Worm (Caenorhabditis elegans): ENCODE data around the gene W02H3.1.

W02H3.1 gene

DNA sequence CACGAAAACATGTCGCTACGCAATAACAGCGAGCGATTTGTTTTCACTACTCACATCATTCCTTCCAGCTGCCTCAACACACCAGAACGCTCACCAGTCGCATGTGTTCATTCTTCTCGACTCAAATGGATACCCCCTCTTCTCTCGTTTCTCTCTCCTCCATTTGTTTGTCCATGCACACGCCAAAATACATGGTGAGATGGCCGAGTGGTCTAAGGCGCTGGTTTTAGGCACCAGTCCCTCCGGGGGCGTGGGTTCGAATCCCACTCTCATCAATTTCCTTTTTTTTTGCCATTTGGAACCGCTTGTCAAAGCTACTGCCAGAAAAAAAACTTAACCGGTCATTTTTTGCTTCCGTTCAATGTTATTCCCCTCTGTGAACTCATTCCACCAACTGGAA is 9.8 kb downstream of the W02H3.1 start (continued):
- TF ChIP-seq dpff-1 (tag; optimal IDR thresholded peaks at IDR 0.05) (no peak), bed-1 (GFP tag; IDR thresholded peaks at IDR 0.05) (0 out of 2 replicates have a peak, but pooled peaks have one; percentile 76), snpc-3.4 (tag; optimal IDR thresholded peaks at IDR 0.05) (peak; percentile 26), athp-1 (tag; optimal IDR thresholded peaks at IDR 0.05) (peak; percentile 67), aptf-2 (GFP tag; conservative IDR thresholded peaks at IDR 0.05) (0 out of 2 replicates have a peak, but pooled peaks have one; percentile 48), rec-8 (tag; optimal IDR thresholded peaks at IDR 0.05) (peak; percentile 5 to 75), ztf-6 (GFP tag; IDR thresholded peaks at IDR 0.05) (peak; percentile 82; the same call in 1 of the 2 replicates), hlh-26 (GFP tag; conservative IDR thresholded peaks at IDR 0.05) (no peak), aptf-3 (GFP tag; IDR thresholded peaks at IDR 0.05) (no peak; the same call in 1 of the 2 replicates), attf-6 (GFP tag; IDR thresholded peaks at IDR 0.05) (peak; percentile 51; the same call in 1 of the 2 replicates), unc-62 (GFP tag; optimal IDR thresholded peaks at IDR 0.05) (no peak), ceh-58 (GFP tag; IDR thresholded peaks at IDR 0.05) (0 out of 2 replicates have a peak, but pooled peaks have one; percentile 75), let-526 (GFP tag; IDR thresholded peaks at IDR 0.05) (peak; percentile 33; the same call in 1 of the 2 replicates), dpl-1 (GFP tag; optimal IDR thresholded peaks at IDR 0.05) (no peak), ztf-22 (GFP tag; optimal IDR thresholded peaks at IDR 0.05) (peak; percentile 62), madf-6 (GFP tag; IDR thresholded peaks at IDR 0.05) (no peak), nhr-27 (tag; optimal IDR thresholded peaks at IDR 0.05) (peak; percentile 61), efl-1 (GFP tag; optimal IDR thresholded peaks at IDR 0.05) (no peak), lir-1 (GFP tag; conservative IDR thresholded peaks at IDR 0.05) (peak; percentile 84), Y95B8A.8 (GFP tag; IDR thresholded peaks at IDR 0.05) (no peak), F52B5.7 (tag; optimal IDR thresholded peaks at IDR 0.05) (peak; percentile 81), T07F8.4 (tag; optimal IDR thresholded peaks at IDR 0.05) (peak; percentile 77), chd-7 (tag; optimal IDR thresholded peaks at IDR 0.05) (no peak), nhr-179 (tag; optimal IDR thresholded peaks at IDR 0.05) (peak; percentile 46), B0019.2 (GFP tag; conservative IDR thresholded peaks at IDR 0.05) (no peak), F55B11.4 (tag; optimal IDR thresholded peaks at IDR 0.05; ENCODE audit: borderline replicate concordance, insufficient read depth) (no peak), snpc-1.1 (tag; optimal IDR thresholded peaks at IDR 0.05; ENCODE audit: insufficient read depth) (peak; percentile 7), madf-3 (GFP tag; IDR thresholded peaks at IDR 0.05) (peak; percentile 66; the same call in 1 of the 2 replicates), unc-130 (GFP tag; optimal IDR thresholded peaks at IDR 0.05) (no peak), Y53F4B.3 (GFP tag; IDR thresholded peaks at IDR 0.05) (peak; percentile 22; the same call in 1 of the 2 replicates), lin-40 (tag; optimal IDR thresholded peaks at IDR 0.05) (peak; percentile 96), nfya-1 (tag; optimal IDR thresholded peaks at IDR 0.05; ENCODE audit: borderline replicate concordance, insufficient read depth) (no peak), tbx-9 (tag; optimal IDR thresholded peaks at IDR 0.05; ENCODE audit: borderline replicate concordance) (peak; percentile 18), sdz-38 (tag; optimal IDR thresholded peaks at IDR 0.05) (no peak), nhr-80 (tag; optimal IDR thresholded peaks at IDR 0.05) (peak; percentile 45), atf-7 (tag; optimal IDR thresholded peaks at IDR 0.05) (peak; percentile 84), die-1 (tag; optimal IDR thresholded peaks at IDR 0.05) (peak; percentile 84), somi-1 (GFP tag; optimal IDR thresholded peaks at IDR 0.05) (peak; percentile 71), mxl-1 (tag; optimal IDR thresholded peaks at IDR 0.05) (peak; percentile 78), Y53G8AR.9 (GFP tag; conservative IDR thresholded peaks at IDR 0.05) (peak; percentile 75; the same call in 1 of the 2 replicates), ztf-25 (GFP tag; IDR thresholded peaks at IDR 0.05) (peak; percentile 88; the same call in 1 of the 2 replicates), ceh-91 (GFP tag; IDR thresholded peaks at IDR 0.05) (peak; percentile 25; the same call in 1 of the 2 replicates), egl-44 (GFP tag; IDR thresholded peaks at IDR 0.05) (0 out of 2 replicates have a peak, but pooled peaks have one; percentile 55), repo-1 (tag; optimal IDR thresholded peaks at IDR 0.05) (peak; percentile 89), Y56A3A.18 (GFP tag; IDR thresholded peaks at IDR 0.05) (peak; percentile 95), rcor-1 (GFP tag; IDR thresholded peaks at IDR 0.05) (peak; percentile 92), F39B2.1 (GFP tag; IDR thresholded peaks at IDR 0.05) (peak; percentile 70; the same call in 1 of the 2 replicates)

Measured in whole organism, young adult.